Fruit fly (Drosophila melanogaster) whole organism, embryonic: Measurements from ENCODE around the gene CG9522.

Experiments
- ATbp ChIP-seq: fragments of 200-800 bp; sonication (Bioruptor generic); optimal IDR thresholded peaks from 2 replicates; lab custom pipeline; 2017; ENCODE audit warnings: missing biosample characterization, mild to moderate bottlenecking, missing genetic modification characterization, missing genetic modification reagents
- Abd-B ChIP-seq: fragments of 200-800 bp; sonication (Bioruptor generic); optimal IDR thresholded peaks from 2 replicates; lab custom pipeline; 2018; ENCODE audit warnings: missing biosample characterization, mild to moderate bottlenecking, missing genetic modification characterization, moderate library complexity
- Antp ChIP-seq: fragments of 200-800 bp; sonication (Bioruptor generic); optimal IDR thresholded peaks from 3 replicates; lab custom pipeline; 2016; ENCODE audit warnings: missing biosample characterization, missing genetic modification characterization
- CG10543 ChIP-seq: fragments of 200-800 bp; sonication (Bioruptor generic); optimal IDR thresholded peaks from 3 replicates; lab custom pipeline; 2017; ENCODE audit warnings: missing biosample characterization, mild to moderate bottlenecking, missing genetic modification characterization, moderate library complexity
- CG10654 ChIP-seq: fragments of 200-800 bp; sonication (Bioruptor generic); optimal IDR thresholded peaks from 2 replicates; lab custom pipeline; 2016; ENCODE audit warnings: missing biosample characterization, missing genetic modification characterization
- CG11723 ChIP-seq: fragments of 200-800 bp; sonication (Bioruptor generic); optimal IDR thresholded peaks from 2 replicates; lab custom pipeline; 2017; ENCODE audit warnings: missing biosample characterization, mild to moderate bottlenecking, missing genetic modification characterization
- CG12155 ChIP-seq: fragments of 200-800 bp; sonication (Bioruptor generic); optimal IDR thresholded peaks from 3 replicates; lab custom pipeline; 2016; ENCODE audit warnings: missing biosample characterization, missing genetic modification characterization
- CG1233 ChIP-seq: fragments of 200-800 bp; sonication (Bioruptor generic); optimal IDR thresholded peaks from 4 replicates; lab custom pipeline; 2018; ENCODE audit warnings: missing biosample characterization, mild to moderate bottlenecking, missing genetic modification characterization
- CG12659 ChIP-seq: fragments of 200-800 bp; sonication (Bioruptor generic); optimal IDR thresholded peaks from 3 replicates; lab custom pipeline; 2017; ENCODE audit warnings: mild to moderate bottlenecking, missing biosample characterization, missing genetic modification reagents, missing genetic modification characterization
- CG13296 ChIP-seq: fragments of 200-800 bp; sonication (Bioruptor generic); optimal IDR thresholded peaks from 3 replicates; lab custom pipeline; 2018; ENCODE audit warnings: missing biosample characterization, mild to moderate bottlenecking, missing genetic modification characterization
- CG14050 ChIP-seq: fragments of 200-800 bp; sonication (Bioruptor generic); IDR thresholded peaks from 3 replicates; pipeline ENCODE4 v1.3.6; 2022; ENCODE audit warnings: missing biosample characterization, missing genetic modification characterization
- CG17385 ChIP-seq: fragments of 200-800 bp; sonication (Bioruptor generic); optimal IDR thresholded peaks from 3 replicates; lab custom pipeline; 2018; ENCODE audit warnings: missing biosample characterization, mild to moderate bottlenecking, missing genetic modification characterization
- CG17912 ChIP-seq: fragments of 200-800 bp; sonication (Bioruptor generic); optimal IDR thresholded peaks from 2 replicates; lab custom pipeline; 2018; ENCODE audit warnings: missing biosample characterization, mild to moderate bottlenecking, missing genetic modification characterization
- CG1832 ChIP-seq: fragments of 200-800 bp; sonication (Bioruptor generic); optimal IDR thresholded peaks from 2 replicates; lab custom pipeline; 2017; ENCODE audit warnings: missing biosample characterization, mild to moderate bottlenecking, missing genetic modification characterization, inconsistent platforms
- CG18476 ChIP-seq: fragments of 200-800 bp; sonication (Bioruptor generic); optimal IDR thresholded peaks from 2 replicates; lab custom pipeline; 2016; ENCODE audit warnings: missing biosample characterization, mild to moderate bottlenecking, missing genetic modification characterization
- CG2889 ChIP-seq: fragments of 200-800 bp; sonication (Bioruptor generic); IDR thresholded peaks from 3 replicates; pipeline ENCODE4 v1.3.6; 2022; ENCODE audit warnings: missing biosample characterization, missing genetic modification characterization
- CG3281 ChIP-seq: fragments of 200-800 bp; sonication (Bioruptor generic); optimal IDR thresholded peaks from 3 replicates; lab custom pipeline; 2017; ENCODE audit warnings: missing biosample characterization, mild to moderate bottlenecking, missing genetic modification characterization
- CG34224 ChIP-seq: fragments of 200-800 bp; sonication (Bioruptor generic); IDR thresholded peaks from 3 replicates; pipeline ENCODE4 v1.3.6; 2022; ENCODE audit warnings: missing biosample characterization, missing genetic modification characterization; ENCODE audit not compliant: partially characterized antibody
- CG4424 ChIP-seq: fragments of 200-800 bp; sonication (Bioruptor generic); optimal IDR thresholded peaks from 3 replicates; lab custom pipeline; 2016; ENCODE audit warnings: missing biosample characterization, missing genetic modification characterization
- CG4617 ChIP-seq: fragments of 200-800 bp; sonication (Bioruptor generic); optimal IDR thresholded peaks from 3 replicates; lab custom pipeline; 2016; ENCODE audit warnings: missing biosample characterization, missing genetic modification characterization, borderline replicate concordance
- CG4707 ChIP-seq: fragments of 200-800 bp; sonication (Bioruptor generic); optimal IDR thresholded peaks from 2 replicates; lab custom pipeline; 2018; ENCODE audit warnings: missing biosample characterization, mild to moderate bottlenecking, missing genetic modification characterization, moderate library complexity
- CG7357 ChIP-seq: fragments of 200-800 bp; sonication (Bioruptor generic); IDR thresholded peaks from 3 replicates; pipeline ENCODE4 v1.3.6; 2022; ENCODE audit warnings: missing biosample characterization, missing genetic modification characterization
- CG8281 ChIP-seq: fragments of 200-800 bp; sonication (Bioruptor generic); optimal IDR thresholded peaks from 2 replicates; lab custom pipeline; 2018; ENCODE audit warnings: missing biosample characterization, mild to moderate bottlenecking, missing genetic modification characterization, moderate library complexity
- CG8765 ChIP-seq: fragments of 200-800 bp; sonication (Bioruptor generic); IDR thresholded peaks from 2 replicates; pipeline ENCODE4 v1.3.6; 2022; ENCODE audit warnings: missing biosample characterization, missing genetic modification characterization
- Camta ChIP-seq: fragments of 200-800 bp; sonication (Bioruptor generic); optimal IDR thresholded peaks from 2 replicates; lab custom pipeline; 2016; ENCODE audit warnings: missing biosample characterization, missing genetic modification characterization
- Dek ChIP-seq: fragments of 200-800 bp; sonication (Bioruptor generic); optimal IDR thresholded peaks from 3 replicates; lab custom pipeline; 2019; ENCODE audit warnings: missing biosample characterization, mild to moderate bottlenecking, missing genetic modification characterization, moderate library complexity
- H15 ChIP-seq: fragments of 200-800 bp; sonication (Bioruptor generic); IDR thresholded peaks from 3 replicates; pipeline ENCODE4 v1.3.6; 2022; ENCODE audit warnings: missing biosample characterization, missing genetic modification characterization
- Hr39 ChIP-seq: fragments of >200 bp; optimal IDR thresholded peaks from 2 replicates; lab custom pipeline; 2017
- Lhr ChIP-seq: fragments of 200-800 bp; sonication (Bioruptor generic); optimal IDR thresholded peaks from 3 replicates; lab custom pipeline; 2017; ENCODE audit warnings: mild to moderate bottlenecking, missing biosample characterization, missing genetic modification reagents, missing genetic modification characterization
- Mad ChIP-seq: fragments of 200-800 bp; sonication (Bioruptor generic); optimal IDR thresholded peaks from 2 replicates; lab custom pipeline; 2016; ENCODE audit warnings: missing biosample characterization, missing genetic modification characterization
- Mrtf ChIP-seq: fragments of 200-800 bp; sonication (Bioruptor generic); IDR thresholded peaks from 3 replicates; pipeline ENCODE4 v1.3.6; 2022; ENCODE audit warnings: missing biosample characterization, missing genetic modification characterization
- Nf-YA ChIP-seq: fragments of 200-800 bp; sonication (Bioruptor generic); IDR thresholded peaks from 2 replicates; pipeline ENCODE4 v1.3.6; 2022; ENCODE audit warnings: missing biosample characterization, missing genetic modification characterization
- Opbp ChIP-seq: fragments of 200-800 bp; sonication (Bioruptor generic); IDR thresholded peaks from 3 replicates; pipeline ENCODE4 v1.3.6; 2022; ENCODE audit warnings: missing biosample characterization, missing genetic modification characterization; ENCODE audit not compliant: partially characterized antibody
- Poxn ChIP-seq: fragments of 200-800 bp; sonication (Bioruptor generic); IDR thresholded peaks from 2 replicates; pipeline ENCODE4 v1.3.6; 2022; ENCODE audit warnings: missing biosample characterization, missing genetic modification characterization
- Tbp ChIP-seq: fragments of >200 bp; optimal IDR thresholded peaks from 2 replicates; lab custom pipeline; 2018; ENCODE audit warnings: missing biosample characterization, missing genetic modification characterization
- abd-A ChIP-seq: fragments of 200-800 bp; sonication (Bioruptor generic); optimal IDR thresholded peaks from 3 replicates; lab custom pipeline; 2019; ENCODE audit warnings: missing biosample characterization, mild to moderate bottlenecking, missing genetic modification characterization, moderate library complexity
- ap ChIP-seq: fragments of 200-800 bp; sonication (Bioruptor generic); IDR thresholded peaks from 2 replicates; pipeline ENCODE4 v1.3.6; 2022; ENCODE audit warnings: missing biosample characterization, missing genetic modification characterization
- chinmo ChIP-seq: fragments of 200-800 bp; sonication (Bioruptor generic); IDR thresholded peaks from 4 replicates; pipeline ENCODE4 v1.3.6; 2022; ENCODE audit warnings: missing biosample characterization, missing genetic modification characterization; ENCODE audit not compliant: partially characterized antibody
- chm ChIP-seq: fragments of 200-800 bp; sonication (Bioruptor generic); IDR thresholded peaks from 2 replicates; pipeline ENCODE4 v1.3.6; 2022; ENCODE audit warnings: missing biosample characterization, missing genetic modification characterization
- crc ChIP-seq: fragments of 200-800 bp; sonication (Bioruptor generic); optimal IDR thresholded peaks from 2 replicates; lab custom pipeline; 2016; ENCODE audit warnings: missing biosample characterization, missing genetic modification characterization
- lola ChIP-seq, 3 experiments: fragments of >200 bp in 2 of 3; fragments of 200-800 bp in 1 of 3; sonication (Bioruptor generic) in 1 of 3; optimal IDR thresholded peaks; 2 replicates each; lab custom pipeline; 2017 to 2019; ENCODE audit warnings: missing biosample characterization in 3 of 3, missing genetic modification characterization in 3 of 3, mild to moderate bottlenecking in 1 of 3, moderate library complexity in 1 of 3
- org-1 ChIP-seq: fragments of 200-800 bp; sonication (Bioruptor generic); optimal IDR thresholded peaks from 2 replicates; lab custom pipeline; 2017; ENCODE audit warnings: missing biosample characterization, missing genetic modification characterization
- peb ChIP-seq: fragments of 200-800 bp; sonication (Bioruptor generic); IDR thresholded peaks from 2 replicates; pipeline ENCODE4 v1.3.6; 2022; ENCODE audit warnings: missing biosample characterization, missing genetic modification characterization
- psq ChIP-seq: fragments of 200-800 bp; sonication (Bioruptor generic); optimal IDR thresholded peaks from 2 replicates; lab custom pipeline; 2017; ENCODE audit warnings: missing biosample characterization, missing genetic modification characterization
- pzg ChIP-seq: fragments of 200-800 bp; sonication (Bioruptor generic); optimal IDR thresholded peaks from 3 replicates; lab custom pipeline; 2018; ENCODE audit warnings: missing biosample characterization, mild to moderate bottlenecking, missing genetic modification characterization, moderate library complexity
- sna ChIP-seq: fragments of 200-800 bp; sonication (Bioruptor generic); IDR thresholded peaks from 2 replicates; pipeline ENCODE4 v1.3.6; 2022; ENCODE audit warnings: missing biosample characterization, missing genetic modification characterization; ENCODE audit not compliant: partially characterized antibody
- so ChIP-seq: fragments of 200-800 bp; sonication (Bioruptor generic); IDR thresholded peaks from 3 replicates; pipeline ENCODE4 v1.3.6; 2022; ENCODE audit warnings: missing biosample characterization, missing genetic modification characterization
- tna ChIP-seq: fragments of 200-800 bp; sonication (Bioruptor generic); IDR thresholded peaks from 2 replicates; pipeline ENCODE4 v1.3.6; 2022; ENCODE audit warnings: missing biosample characterization, missing genetic modification characterization; ENCODE audit not compliant: partially characterized antibody
- zen2 ChIP-seq: fragments of 200-800 bp; sonication (Bioruptor generic); IDR thresholded peaks from 3 replicates; pipeline ENCODE4 v1.3.6; 2022; ENCODE audit warnings: missing biosample characterization, missing genetic modification characterization; ENCODE audit not compliant: partially characterized antibody

The CG9522 gene

dm6 chrX:14882536-14883118, 34.0 kb upstream of the CG9522 start, which contains the start of the genes CG45064 and CG45065 (continued):
- TF ChIP-seq crc (GFP tag; lab: Kevin White, UChicago) (peak; percentile 72), CG2889 (0 out of 3 replicates have a peak, but pooled peaks have one; percentile 57), CG4617 (peak; percentile 16), Mrtf (GFP tag; lab: Robert Waterston, UW) (peak; percentile 69; the same call in 2 of the 3 replicates), CG12659 (GFP tag; lab: Kevin White, UChicago) (peak; percentile 71), Opbp (GFP tag; lab: Robert Waterston, UW) (no peak), Mad (GFP tag; lab: Kevin White, UChicago) (peak; percentile 8), org-1 (GFP tag; lab: Kevin White, UChicago) (peak; percentile 82), Tbp (GFP tag; lab: Kevin White, UChicago) (no peak), tna (no peak), CG1233 (GFP tag; lab: Kevin White, UChicago) (peak; percentile 63), Poxn (GFP tag; lab: Robert Waterston, UW) (no peak), CG13296 (GFP tag; lab: Kevin White, UChicago) (peak; percentile 49), abd-A (tag; lab: Kevin White, UChicago) (peak; percentile 10), CG14050 (GFP tag; lab: Robert Waterston, UW) (peak; percentile 82), CG1832 (GFP tag; lab: Kevin White, UChicago) (no peak), CG11723 (GFP tag; lab: Kevin White, UChicago) (peak; percentile 78), CG7357 (GFP tag; lab: Robert Waterston, UW) (peak; percentile 73), CG8765 (GFP tag; lab: Robert Waterston, UW) (no peak), Antp (GFP tag; lab: Kevin White, UChicago) (peak; percentile 76), peb (peak; percentile 61; the same call in 1 of the 2 replicates), H15 (GFP tag; lab: Robert Waterston, UW) (peak; percentile 86), lola (GFP tag; optimal IDR thresholded peaks at IDR 0.05; lab: Kevin White, UChicago) (peak in 1 of 3 experiments; percentile 79), CG4707 (GFP tag; lab: Kevin White, UChicago) (peak; percentile 78), CG17912 (GFP tag; lab: Kevin White, UChicago) (no peak), Abd-B (GFP tag; lab: Kevin White, UChicago) (peak; percentile 57), zen2 (GFP tag; lab: Robert Waterston, UW) (no peak), CG10654 (GFP tag; lab: Kevin White, UChicago) (peak; percentile 68), CG34224 (no peak), CG8281 (tag; lab: Kevin White, UChicago) (peak; percentile 58), chm (GFP tag; lab: Robert Waterston, UW) (no peak), Nf-YA (peak; percentile 81), CG12155 (GFP tag; lab: Kevin White, UChicago) (peak; percentile 67), chinmo (GFP tag; lab: Robert Waterston, UW) (no peak), ap (GFP tag; lab: Robert Waterston, UW) (peak; percentile 90), sna (GFP tag; lab: Robert Waterston, UW) (no peak), CG10543 (GFP tag; lab: Kevin White, UChicago) (peak; percentile 24), Dek (peak; percentile 75), CG17385 (GFP tag; lab: Kevin White, UChicago) (peak; percentile 79), Hr39 (lab: Kevin White, UChicago) (no peak), Lhr (GFP tag; lab: Kevin White, UChicago) (peak; percentile 76), psq (GFP tag; lab: Kevin White, UChicago) (peak; percentile 64), so (GFP tag; lab: Robert Waterston, UW) (peak; percentile 81; the same call in 2 of the 3 replicates), CG4424 (peak; percentile 78), CG18476 (GFP tag; lab: Kevin White, UChicago) (peak; percentile 67), pzg (GFP tag; lab: Kevin White, UChicago) (no peak), CG3281 (GFP tag; lab: Kevin White, UChicago) (peak; percentile 69), ATbp (GFP tag; lab: Kevin White, UChicago) (peak; percentile 93), Camta (GFP tag; lab: Kevin White, UChicago) (peak; percentile 83)
